Fruit fly (Drosophila melanogaster): ENCODE data around the gene CycJ.

The CycJ gene

dm6 chr3L:3472063-3472528, 5.9 kb downstream of the CycJ start, which contains the start of the genes CG32267 and CG42324 (continued):
- TF ChIP-seq CG17829 (tag; optimal IDR thresholded peaks at IDR 0.05) = peak; percentile 12
- TF ChIP-seq Meics (GFP tag; optimal IDR thresholded peaks at IDR 0.05) = no peak
- TF ChIP-seq CG3407 (GFP tag; optimal IDR thresholded peaks at IDR 0.05) = no peak
- no peak for TF ChIP-seq dimm (GFP tag; IDR thresholded peaks at IDR 0.05)
- TF ChIP-seq phol (tag; optimal IDR thresholded peaks at IDR 0.05) = peak; percentile 23
- peak; percentile 10 for TF ChIP-seq MESR4 (GFP tag; optimal IDR thresholded peaks at IDR 0.05)
- TF ChIP-seq CG11456 (GFP tag; IDR thresholded peaks at IDR 0.05) = no peak
- no peak for TF ChIP-seq ken (GFP tag; IDR thresholded peaks at IDR 0.05)
- no peak for TF ChIP-seq Pdp1 (GFP tag; optimal IDR thresholded peaks at IDR 0.05)
- no peak for TF ChIP-seq ind (GFP tag; optimal IDR thresholded peaks at IDR 0.05)
- no peak for TF ChIP-seq lmd (GFP tag; IDR thresholded peaks at IDR 0.05)
- TF ChIP-seq HHEX (GFP tag; optimal IDR thresholded peaks at IDR 0.05) = no peak
- TF ChIP-seq CG18262 (tag; optimal IDR thresholded peaks at IDR 0.05) = no peak
- TF ChIP-seq CG8765 (GFP tag; IDR thresholded peaks at IDR 0.05) = no peak
- TF ChIP-seq pita (GFP tag; optimal IDR thresholded peaks at IDR 0.05) = peak; percentile 12
- peak; percentile 17 for TF ChIP-seq Lhr (GFP tag; optimal IDR thresholded peaks at IDR 0.05)
- TF ChIP-seq HmgD (GFP tag; optimal IDR thresholded peaks at IDR 0.05) = no peak
- TF ChIP-seq Gsc (GFP tag; IDR thresholded peaks at IDR 0.05) = no peak
- no peak for TF ChIP-seq cas (GFP tag; IDR thresholded peaks at IDR 0.05)
- TF ChIP-seq run (tag; optimal IDR thresholded peaks at IDR 0.05) = no peak
- TF ChIP-seq Dbx (GFP tag; IDR thresholded peaks at IDR 0.05) = no peak
- no peak for TF ChIP-seq sr (GFP tag; IDR thresholded peaks at IDR 0.05)
- no peak for TF ChIP-seq Rx (GFP tag; IDR thresholded peaks at IDR 0.05)
- no peak for TF ChIP-seq nau (GFP tag; optimal IDR thresholded peaks at IDR 0.05)
- TF ChIP-seq CG17802 (tag; optimal IDR thresholded peaks at IDR 0.05) = no peak
- peak; percentile 79 for TF ChIP-seq pzg (GFP tag; optimal IDR thresholded peaks at IDR 0.05)
- TF ChIP-seq inv (GFP tag; IDR thresholded peaks at IDR 0.05; ENCODE audit: partially characterized antibody) = no peak
- TF ChIP-seq Chrac-16 (GFP tag; optimal IDR thresholded peaks at IDR 0.05) = no peak
- TF ChIP-seq Trl (optimal IDR thresholded peaks at IDR 0.05) = no peak
- TF ChIP-seq Trl (GFP tag; optimal IDR thresholded peaks at IDR 0.05) = no peak
- no peak for TF ChIP-seq pb (GFP tag; optimal IDR thresholded peaks at IDR 0.05)
- no peak for TF ChIP-seq CG6854 (GFP tag; optimal IDR thresholded peaks at IDR 0.05)
- TF ChIP-seq CG17328 (GFP tag; IDR thresholded peaks at IDR 0.05) = no peak
- no peak for TF ChIP-seq CG1792 (GFP tag; optimal IDR thresholded peaks at IDR 0.05)
- TF ChIP-seq tup (GFP tag; optimal IDR thresholded peaks at IDR 0.05) = no peak
- TF ChIP-seq CG4730 (GFP tag; IDR thresholded peaks at IDR 0.05) = no peak
- no peak for TF ChIP-seq Oli (tag; optimal IDR thresholded peaks at IDR 0.05)
- TF ChIP-seq CG3995 (GFP tag; optimal IDR thresholded peaks at IDR 0.05) = no peak
- no peak for TF ChIP-seq CG3281 (GFP tag; optimal IDR thresholded peaks at IDR 0.05)
- TF ChIP-seq gfzf (GFP tag; optimal IDR thresholded peaks at IDR 0.05) = peak; percentile 78
- TF ChIP-seq ATbp (GFP tag; optimal IDR thresholded peaks at IDR 0.05) = no peak
- no peak for TF ChIP-seq trem (tag; optimal IDR thresholded peaks at IDR 0.05)
- TF ChIP-seq CG9215 (GFP tag; IDR thresholded peaks at IDR 0.05) = no peak
- TF ChIP-seq sug (tag; optimal IDR thresholded peaks at IDR 0.05) = no peak
- no peak for TF ChIP-seq gce (GFP tag; IDR thresholded peaks at IDR 0.05)
- TF ChIP-seq org-1 (GFP tag; optimal IDR thresholded peaks at IDR 0.05) = no peak
- no peak for TF ChIP-seq CG31224 (GFP tag; IDR thresholded peaks at IDR 0.05)
- no peak for TF ChIP-seq CG12219 (GFP tag; optimal IDR thresholded peaks at IDR 0.05)
- TF ChIP-seq usp (GFP tag; optimal IDR thresholded peaks at IDR 0.05) = no peak
- no peak for TF ChIP-seq sisA (GFP tag; IDR thresholded peaks at IDR 0.05)
- TF ChIP-seq ato (GFP tag; IDR thresholded peaks at IDR 0.05; ENCODE audit: partially characterized antibody) = no peak
- TF ChIP-seq CHES-1-like (GFP tag; optimal IDR thresholded peaks at IDR 0.05) = no peak
- TF ChIP-seq CG12659 (GFP tag; optimal IDR thresholded peaks at IDR 0.05) = peak; percentile 25
